Worm (Caenorhabditis elegans): ENCODE data around the gene sorf-2.

Gene sorf-2

DNA sequence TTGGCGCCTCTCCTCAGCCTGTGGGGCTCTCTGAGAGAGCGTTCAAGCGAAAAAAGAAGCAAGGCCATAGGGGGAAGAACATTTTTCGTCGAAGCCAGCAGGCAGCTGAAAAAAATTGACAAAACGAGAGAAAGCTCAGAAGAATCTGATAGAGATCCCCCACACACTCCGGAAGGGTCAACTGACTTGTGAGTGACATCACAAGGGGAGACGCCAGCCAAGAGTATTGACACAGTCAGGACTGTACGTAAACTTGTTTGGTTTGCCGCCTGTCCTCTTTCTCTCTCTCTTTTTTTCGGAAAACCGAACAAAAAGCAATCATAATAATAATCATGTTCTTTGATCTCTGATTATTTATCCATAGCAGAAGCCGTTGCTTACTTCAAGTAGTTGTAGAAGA, 46.5 kb downstream of the sorf-2 start (continued):
- TF ChIP-seq madf-9 (GFP tag; conservative IDR thresholded peaks at IDR 0.05) (no peak), ZK337.2 (GFP tag; IDR thresholded peaks at IDR 0.05) (no peak), ceh-82 (tag; optimal IDR thresholded peaks at IDR 0.05) (no peak), ctbp-1 (GFP tag; IDR thresholded peaks at IDR 0.05) (no peak), daf-12 (tag; optimal IDR thresholded peaks at IDR 0.05) (no peak), zfp-2 (tag; optimal IDR thresholded peaks at IDR 0.05) (no peak), fkh-10 (GFP tag; optimal IDR thresholded peaks at IDR 0.05) (peak; percentile 37), lsy-2 (tag; optimal IDR thresholded peaks at IDR 0.05) (no peak), lin-39 (tag; optimal IDR thresholded peaks at IDR 0.05) (no peak), daf-16 (GFP tag; optimal IDR thresholded peaks at IDR 0.05) (no peak), daf-16 (tag; optimal IDR thresholded peaks at IDR 0.05) (peak; percentile 65), daf-8 (GFP tag; IDR thresholded peaks at IDR 0.05) (no peak), F44E2.7 (GFP tag; IDR thresholded peaks at IDR 0.05) (no peak), tag-97 (GFP tag; IDR thresholded peaks at IDR 0.05) (no peak), F49E8.2 (tag; optimal IDR thresholded peaks at IDR 0.05; ENCODE audit: borderline replicate concordance) (no peak), cey-2 (tag; optimal IDR thresholded peaks at IDR 0.05; ENCODE audit: borderline replicate concordance, insufficient read depth) (no peak), T20F7.1 (GFP tag; optimal IDR thresholded peaks at IDR 0.05) (no peak), zag-1 (tag; optimal IDR thresholded peaks at IDR 0.05) (no peak), skn-1 (tag; optimal IDR thresholded peaks at IDR 0.05) (no peak), nhr-41 (GFP tag; IDR thresholded peaks at IDR 0.05) (no peak), gei-8 (GFP tag; optimal IDR thresholded peaks at IDR 0.05) (no peak), rbr-2 (tag; optimal IDR thresholded peaks at IDR 0.05) (peak; percentile 13), set-16 (GFP tag; IDR thresholded peaks at IDR 0.05) (0 out of 2 replicates have a peak, but pooled peaks have one; percentile 10), nhr-10 (tag; optimal IDR thresholded peaks at IDR 0.05) (no peak), Y5F2A.4 (GFP tag; optimal IDR thresholded peaks at IDR 0.05) (no peak), pqm-1 (tag; optimal IDR thresholded peaks at IDR 0.05) (no peak), saeg-2 (GFP tag; IDR thresholded peaks at IDR 0.05) (no peak), egl-27 (tag; optimal IDR thresholded peaks at IDR 0.05) (no peak), nhr-25 (tag; optimal IDR thresholded peaks at IDR 0.05; ENCODE audit: borderline replicate concordance, insufficient read depth) (no peak), nhr-42 (GFP tag; IDR thresholded peaks at IDR 0.05) (no peak), ceh-32 (tag; optimal IDR thresholded peaks at IDR 0.05; ENCODE audit: poor library complexity) (no peak), lin-1 (GFP tag; IDR thresholded peaks at IDR 0.05) (no peak), T26A8.4 (GFP tag; IDR thresholded peaks at IDR 0.05) (no peak), hlh-30 (tag; optimal IDR thresholded peaks at IDR 0.05; ENCODE audit: insufficient read depth) (peak; percentile 84), D1046.2 (GFP tag; IDR thresholded peaks at IDR 0.05) (no peak), mxl-2 (GFP tag; conservative IDR thresholded peaks at IDR 0.05) (no peak), nhr-102 (tag; optimal IDR thresholded peaks at IDR 0.05) (no peak), ceh-62 (tag; optimal IDR thresholded peaks at IDR 0.05) (no peak), nhr-111 (GFP tag; optimal IDR thresholded peaks at IDR 0.05) (no peak), F37D6.2 (tag; optimal IDR thresholded peaks at IDR 0.05) (no peak), R02D3.7 (tag; optimal IDR thresholded peaks at IDR 0.05) (no peak), sdz-12 (GFP tag; optimal IDR thresholded peaks at IDR 0.05) (no peak), dmd-6 (GFP tag; IDR thresholded peaks at IDR 0.05) (0 out of 2 replicates have a peak, but pooled peaks have one; percentile 13), daf-19 (GFP tag; conservative IDR thresholded peaks at IDR 0.05) (no peak), lin-13 (GFP tag; optimal IDR thresholded peaks at IDR 0.05) (no peak), ceh-28 (tag; optimal IDR thresholded peaks at IDR 0.05) (no peak), ztf-7 (tag; optimal IDR thresholded peaks at IDR 0.05) (no peak), lin-29 (GFP tag; IDR thresholded peaks at IDR 0.05) (no peak), nhr-11 (tag; optimal IDR thresholded peaks at IDR 0.05) (no peak), Y75B8A.6 (GFP tag; IDR thresholded peaks at IDR 0.05) (no peak), snpc-1.2 (GFP tag; IDR thresholded peaks at IDR 0.05) (no peak), hlh-11 (tag; optimal IDR thresholded peaks at IDR 0.05) (peak; percentile 66)
